Fruit fly (Drosophila melanogaster) whole organism, pupa: Measurements from ENCODE around the gene Rpp30.

Source experiments
- CG9948 ChIP-seq: fragments of 200-800 bp; sonication (Bioruptor generic); optimal IDR thresholded peaks from 2 replicates; lab custom pipeline; 2018; ENCODE audit warnings: missing biosample characterization, mild to moderate bottlenecking, missing genetic modification characterization, moderate library complexity
- EcR ChIP-seq: fragments of 200-800 bp; sonication (Bioruptor generic); optimal IDR thresholded peaks from 3 replicates; lab custom pipeline; 2019; ENCODE audit warnings: missing biosample characterization, missing genetic modification characterization, mild to moderate bottlenecking, moderate library complexity, missing genetic modification reagents
- gl ChIP-seq: fragments of 200-800 bp; sonication (Bioruptor generic); optimal IDR thresholded peaks from 2 replicates; lab custom pipeline; 2018; ENCODE audit warnings: missing biosample characterization, mild to moderate bottlenecking, missing genetic modification characterization

dm6 chr2L:220509-220908 lies 31.7 kb downstream of the Rpp30 start:
- TF ChIP-seq gl (tag; lab: Kevin White, UChicago) (no peak), EcR (GFP tag; lab: Kevin White, UChicago) (no peak), CG9948 (tag; lab: Kevin White, UChicago) (no peak)
